Worm (Caenorhabditis elegans): ENCODE data around the gene dhhc-4.

The dhhc-4 gene

ce11 chrIII:9907574-9907973, 40.0 kb upstream of the dhhc-4 start:
- TF ChIP-seq mes-2 (tag; optimal IDR thresholded peaks at IDR 0.05; ENCODE audit: poor library complexity, severe bottlenecking), result peak; percentile 22
- no peak for TF ChIP-seq skn-1 (tag; optimal IDR thresholded peaks at IDR 0.05)
- peak; percentile 37 for TF ChIP-seq nhr-28 (tag; optimal IDR thresholded peaks at IDR 0.05)
- peak in 1 of 2 experiments; percentile 23 for TF ChIP-seq unc-62 (GFP tag; optimal IDR thresholded peaks at IDR 0.05 in 1 of 2)
- no peak for TF ChIP-seq unc-62 (tag; optimal IDR thresholded peaks at IDR 0.05)
- TF ChIP-seq dmd-6 (GFP tag; IDR thresholded peaks at IDR 0.05), result no peak

ce11 chrIII:9905307-9905706, 37.7 kb upstream of the dhhc-4 start:
- TF ChIP-seq mxl-2 (GFP tag; conservative IDR thresholded peaks at IDR 0.05) (no peak), lin-39 (tag; optimal IDR thresholded peaks at IDR 0.05) (no peak), ceh-44 (GFP tag; IDR thresholded peaks at IDR 0.05) (no peak), php-3 (GFP tag; IDR thresholded peaks at IDR 0.05) (no peak), nhr-41 (GFP tag; IDR thresholded peaks at IDR 0.05) (no peak), sdz-12 (GFP tag; optimal IDR thresholded peaks at IDR 0.05) (no peak), snpc-1.2 (GFP tag; IDR thresholded peaks at IDR 0.05) (no peak), set-16 (GFP tag; IDR thresholded peaks at IDR 0.05) (0 out of 2 replicates have a peak, but pooled peaks have one; percentile 17), zag-1 (tag; optimal IDR thresholded peaks at IDR 0.05) (no peak), fkh-10 (GFP tag; optimal IDR thresholded peaks at IDR 0.05) (peak; percentile 83), hif-1 (tag; optimal IDR thresholded peaks at IDR 0.05) (peak in 1 of 2 experiments; percentile 11), madf-5 (GFP tag; IDR thresholded peaks at IDR 0.05) (no peak), ztf-11 (tag; optimal IDR thresholded peaks at IDR 0.05) (no peak), ceh-82 (tag; optimal IDR thresholded peaks at IDR 0.05) (no peak), ceh-32 (tag; optimal IDR thresholded peaks at IDR 0.05; ENCODE audit: poor library complexity) (no peak), unc-62 (GFP tag; optimal IDR thresholded peaks at IDR 0.05 in 1 of 2) (peak in 1 of 2 experiments; percentile 95), unc-62 (tag; optimal IDR thresholded peaks at IDR 0.05) (no peak), rbr-2 (tag; optimal IDR thresholded peaks at IDR 0.05) (peak; percentile 47), mep-1 (tag; optimal IDR thresholded peaks at IDR 0.05) (peak; percentile 45), lin-29 (GFP tag; IDR thresholded peaks at IDR 0.05) (no peak), R02D3.7 (tag; optimal IDR thresholded peaks at IDR 0.05) (no peak), arid-1 (GFP tag; conservative IDR thresholded peaks at IDR 0.05) (no peak), daf-16 (GFP tag; optimal IDR thresholded peaks at IDR 0.05) (no peak), daf-16 (tag; optimal IDR thresholded peaks at IDR 0.05) (no peak), lin-38 (GFP tag; IDR thresholded peaks at IDR 0.05) (no peak), attf-4 (tag; optimal IDR thresholded peaks at IDR 0.05) (no peak), Y48G9A.11 (GFP tag; IDR thresholded peaks at IDR 0.05) (no peak), D1046.2 (GFP tag; IDR thresholded peaks at IDR 0.05) (no peak), ctbp-1 (GFP tag; IDR thresholded peaks at IDR 0.05) (0 out of 2 replicates have a peak, but pooled peaks have one; percentile 44), nhr-28 (tag; optimal IDR thresholded peaks at IDR 0.05) (no peak), saeg-2 (GFP tag; IDR thresholded peaks at IDR 0.05) (no peak), F44E2.7 (GFP tag; IDR thresholded peaks at IDR 0.05) (no peak), tra-1 (GFP tag; IDR thresholded peaks at IDR 0.05) (no peak), mdt-29 (GFP tag; IDR thresholded peaks at IDR 0.05) (no peak), nhr-6 (tag; optimal IDR thresholded peaks at IDR 0.05) (no peak), zfp-2 (tag; optimal IDR thresholded peaks at IDR 0.05) (no peak), F10B5.3 (tag; optimal IDR thresholded peaks at IDR 0.05) (no peak), ztf-7 (tag; optimal IDR thresholded peaks at IDR 0.05) (no peak), T26A8.4 (GFP tag; IDR thresholded peaks at IDR 0.05) (no peak), tag-97 (GFP tag; IDR thresholded peaks at IDR 0.05) (no peak), Y5F2A.4 (GFP tag; optimal IDR thresholded peaks at IDR 0.05) (no peak), spr-3 (GFP tag; optimal IDR thresholded peaks at IDR 0.05) (no peak), nhr-25 (tag; optimal IDR thresholded peaks at IDR 0.05; ENCODE audit: borderline replicate concordance, insufficient read depth) (no peak), T20F7.1 (GFP tag; optimal IDR thresholded peaks at IDR 0.05) (no peak), vab-7 (GFP tag; IDR thresholded peaks at IDR 0.05) (no peak), dmd-8 (GFP tag; IDR thresholded peaks at IDR 0.05) (no peak), F49E8.2 (tag; optimal IDR thresholded peaks at IDR 0.05; ENCODE audit: borderline replicate concordance) (no peak)
